Fruit fly (Drosophila melanogaster) whole organism, embryonic: ENCODE data around the gene CG4942.

Experiments
- Ada2b ChIP-seq: fragments of 200-800 bp; sonication (Bioruptor generic); IDR thresholded peaks from 2 replicates; pipeline ENCODE4 v1.3.6; 2022; ENCODE audit warnings: missing biosample characterization, missing genetic modification characterization
- Aef1 ChIP-seq: fragments of 200-800 bp; sonication (Bioruptor generic); IDR thresholded peaks from 3 replicates; pipeline ENCODE4 v1.3.6; 2022; ENCODE audit warnings: missing biosample characterization, missing genetic modification characterization
- B-H2 ChIP-seq: fragments of 200-800 bp; sonication (Bioruptor generic); optimal IDR thresholded peaks from 2 replicates; lab custom pipeline; 2018; ENCODE audit warnings: missing biosample characterization, mild to moderate bottlenecking, missing genetic modification characterization
- CG11456 ChIP-seq: fragments of 200-800 bp; sonication (Bioruptor generic); IDR thresholded peaks from 3 replicates; pipeline ENCODE4 v1.3.6; 2022; ENCODE audit warnings: missing biosample characterization, missing genetic modification characterization
- CG11695 ChIP-seq: fragments of 200-800 bp; sonication (Bioruptor generic); IDR thresholded peaks from 3 replicates; pipeline ENCODE4 v1.3.6; 2022; ENCODE audit warnings: missing biosample characterization, missing genetic modification characterization
- CG12659 ChIP-seq: fragments of 200-800 bp; sonication (Bioruptor generic); optimal IDR thresholded peaks from 3 replicates; lab custom pipeline; 2017; ENCODE audit warnings: mild to moderate bottlenecking, missing biosample characterization, missing genetic modification reagents, missing genetic modification characterization
- CG13296 ChIP-seq: fragments of 200-800 bp; sonication (Bioruptor generic); optimal IDR thresholded peaks from 3 replicates; lab custom pipeline; 2018; ENCODE audit warnings: missing biosample characterization, mild to moderate bottlenecking, missing genetic modification characterization
- CG17359 ChIP-seq: fragments of 200-800 bp; sonication (Bioruptor generic); optimal IDR thresholded peaks from 3 replicates; lab custom pipeline; 2018; ENCODE audit warnings: missing biosample characterization, mild to moderate bottlenecking, missing genetic modification characterization, moderate library complexity
- CG17912 ChIP-seq: fragments of 200-800 bp; sonication (Bioruptor generic); optimal IDR thresholded peaks from 2 replicates; lab custom pipeline; 2018; ENCODE audit warnings: missing biosample characterization, mild to moderate bottlenecking, missing genetic modification characterization
- CG18262 ChIP-seq: fragments of 200-800 bp; optimal IDR thresholded peaks from 3 replicates; lab custom pipeline; 2019; ENCODE audit warnings: missing biosample characterization, mild to moderate bottlenecking, missing genetic modification characterization, moderate library complexity
- CG6689 ChIP-seq: fragments of 200-800 bp; sonication (Bioruptor generic); IDR thresholded peaks from 2 replicates; pipeline ENCODE4 v1.3.6; 2022; ENCODE audit warnings: missing biosample characterization, missing genetic modification characterization
- CG6765 ChIP-seq: fragments of 200-800 bp; sonication (Bioruptor generic); optimal IDR thresholded peaks from 3 replicates; lab custom pipeline; 2017; ENCODE audit warnings: missing biosample characterization, mild to moderate bottlenecking, missing genetic modification characterization
- CG8924 ChIP-seq: fragments of 200-800 bp; optimal IDR thresholded peaks from 3 replicates; lab custom pipeline; 2019; ENCODE audit warnings: missing biosample characterization, mild to moderate bottlenecking, missing genetic modification characterization, moderate library complexity
- CG9727 ChIP-seq: fragments of 200-800 bp; sonication (Bioruptor generic); optimal IDR thresholded peaks from 3 replicates; lab custom pipeline; 2017; ENCODE audit warnings: missing biosample characterization, mild to moderate bottlenecking, missing genetic modification characterization
- Chrac-16 ChIP-seq: fragments of 200-800 bp; sonication (Bioruptor generic); optimal IDR thresholded peaks from 3 replicates; lab custom pipeline; 2016; ENCODE audit warnings: missing biosample characterization, missing genetic modification characterization
- D ChIP-seq, 2 experiments: fragments of 200-800 bp in 1 of 2; fragments of >200 bp in 1 of 2; sonication (Bioruptor generic) in 1 of 2; optimal IDR thresholded peaks; 2 replicates in 1 of 2; 3 replicates in 1 of 2; lab custom pipeline; 2017; ENCODE audit warnings: mild to moderate bottlenecking in 1 of 2, missing biosample characterization in 1 of 2, missing genetic modification characterization in 1 of 2, missing genetic modification reagents in 1 of 2
- Dek ChIP-seq: fragments of 200-800 bp; sonication (Bioruptor generic); optimal IDR thresholded peaks from 3 replicates; lab custom pipeline; 2019; ENCODE audit warnings: missing biosample characterization, mild to moderate bottlenecking, missing genetic modification characterization, moderate library complexity
- Fer2 ChIP-seq: fragments of 200-800 bp; sonication (Bioruptor generic); optimal IDR thresholded peaks from 2 replicates; lab custom pipeline; 2018; ENCODE audit warnings: missing biosample characterization, mild to moderate bottlenecking, missing genetic modification characterization, moderate library complexity
- Gug ChIP-seq: fragments of 200-800 bp; sonication (Bioruptor generic); IDR thresholded peaks from 4 replicates; pipeline ENCODE4 v1.3.6; 2022; ENCODE audit warnings: missing biosample characterization, missing genetic modification characterization
- Hr78 ChIP-seq, 2 experiments: fragments of 200-800 bp in 1 of 2; fragments of >200 bp in 1 of 2; sonication (Bioruptor generic) in 1 of 2; optimal IDR thresholded peaks; 2 replicates each; lab custom pipeline; 2017 to 2019; ENCODE audit warnings: missing biosample characterization in 2 of 2, missing genetic modification characterization in 2 of 2, mild to moderate bottlenecking in 1 of 2, moderate library complexity in 1 of 2
- MBD-R2 ChIP-seq: fragments of 200-800 bp; sonication (Bioruptor generic); IDR thresholded peaks from 2 replicates; pipeline ENCODE4 v1.3.6; 2022; ENCODE audit warnings: missing biosample characterization, missing genetic modification characterization
- Med ChIP-seq: fragments of 200-800 bp; sonication (Bioruptor generic); peaks from one replicate; lab custom pipeline; 2016; ENCODE audit warnings: missing biosample characterization, missing genetic modification characterization, mild to moderate bottlenecking, inconsistent platforms, moderate library complexity
- Optix ChIP-seq: fragments of 200-800 bp; sonication (Bioruptor generic); IDR thresholded peaks from 3 replicates; pipeline ENCODE4 v1.3.6; 2022; ENCODE audit warnings: missing biosample characterization, missing genetic modification characterization
- Rx ChIP-seq: fragments of 200-800 bp; sonication (Bioruptor generic); IDR thresholded peaks from 2 replicates; pipeline ENCODE4 v1.3.6; 2022; ENCODE audit warnings: missing biosample characterization, missing genetic modification characterization
- Sin3A ChIP-seq: fragments of >200 bp; optimal IDR thresholded peaks from 2 replicates; lab custom pipeline; 2018
- ab ChIP-seq: fragments of 200-800 bp; sonication (Bioruptor generic); optimal IDR thresholded peaks from 2 replicates; lab custom pipeline; 2016; ENCODE audit warnings: missing biosample characterization, missing genetic modification characterization
- aop ChIP-seq: fragments of 200-800 bp; sonication (Bioruptor generic); IDR thresholded peaks from 2 replicates; pipeline ENCODE4 v1.3.6; 2022; ENCODE audit warnings: missing biosample characterization, missing genetic modification characterization
- ase ChIP-seq: fragments of 200-800 bp; sonication (Bioruptor generic); IDR thresholded peaks from 3 replicates; pipeline ENCODE4 v1.3.6; 2022; ENCODE audit warnings: missing biosample characterization, missing genetic modification characterization
- crol ChIP-seq: fragments of 200-800 bp; sonication (Bioruptor generic); IDR thresholded peaks from 2 replicates; pipeline ENCODE4 v1.3.6; 2022; ENCODE audit warnings: missing biosample characterization, missing genetic modification characterization
- cwo ChIP-seq: fragments of 200-800 bp; sonication (Bioruptor generic); optimal IDR thresholded peaks from 3 replicates; lab custom pipeline; 2017; ENCODE audit warnings: missing biosample characterization, missing genetic modification characterization, mild to moderate bottlenecking, moderate library complexity, missing genetic modification reagents
- dysf ChIP-seq: fragments of 200-800 bp; sonication (Bioruptor generic); IDR thresholded peaks from 3 replicates; pipeline ENCODE4 v1.3.6; 2022; ENCODE audit warnings: missing biosample characterization, missing genetic modification characterization
- eyg ChIP-seq: fragments of 200-800 bp; sonication (Bioruptor generic); optimal IDR thresholded peaks from 3 replicates; lab custom pipeline; 2016; ENCODE audit warnings: missing biosample characterization, missing genetic modification characterization
- fd102C ChIP-seq: fragments of 200-800 bp; sonication (Bioruptor generic); optimal IDR thresholded peaks from 2 replicates; lab custom pipeline; 2018; ENCODE audit warnings: missing biosample characterization, mild to moderate bottlenecking, missing genetic modification characterization, moderate library complexity
- gcm2 ChIP-seq: fragments of 200-800 bp; sonication (Bioruptor generic); optimal IDR thresholded peaks from 2 replicates; lab custom pipeline; 2016; ENCODE audit warnings: missing biosample characterization, missing genetic modification characterization
- jumu ChIP-seq: fragments of 200-800 bp; sonication (Bioruptor generic); optimal IDR thresholded peaks from 3 replicates; lab custom pipeline; 2016; ENCODE audit warnings: missing biosample characterization, missing genetic modification characterization
- lab ChIP-seq: fragments of 200-800 bp; sonication (Bioruptor generic); optimal IDR thresholded peaks from 3 replicates; lab custom pipeline; 2017; ENCODE audit warnings: missing biosample characterization, missing genetic modification characterization, mild to moderate bottlenecking, moderate library complexity, missing genetic modification reagents
- lmd ChIP-seq: fragments of 200-800 bp; sonication (Bioruptor generic); IDR thresholded peaks from 2 replicates; pipeline ENCODE4 v1.3.6; 2022; ENCODE audit warnings: missing biosample characterization, missing genetic modification characterization
- lov ChIP-seq, 2 experiments: fragments of 200-800 bp in 1 of 2; fragments of >200 bp in 1 of 2; sonication (Bioruptor generic) in 1 of 2; IDR thresholded peaks in 1 of 2; optimal IDR thresholded peaks in 1 of 2; 2 replicates in 1 of 2; 3 replicates in 1 of 2; pipeline versions ENCODE4 v1.3.6 to Lab custom; 2017 to 2022; ENCODE audit warnings: missing biosample characterization in 1 of 2, missing genetic modification characterization in 1 of 2
- pan ChIP-seq, 4 experiments: fragments of >200 bp in 3 of 4; fragments of 200-800 bp in 1 of 4; sonication (Bioruptor generic) in 1 of 4; optimal IDR thresholded peaks in 3 of 4; IDR thresholded peaks in 1 of 4; 2 replicates each; pipeline versions ENCODE4 v1.3.6 to Lab custom; 2017 to 2022; ENCODE audit warnings: missing biosample characterization in 2 of 4, missing genetic modification characterization in 2 of 4, mixed read lengths in 1 of 4
- phol ChIP-seq: fragments of 200-800 bp; sonication (Bioruptor generic); optimal IDR thresholded peaks from 3 replicates; lab custom pipeline; 2018; ENCODE audit warnings: missing biosample characterization, mild to moderate bottlenecking, missing genetic modification characterization, moderate library complexity
- ro ChIP-seq: fragments of 200-800 bp; sonication (Bioruptor generic); IDR thresholded peaks from 2 replicates; pipeline ENCODE4 v1.3.6; 2022; ENCODE audit warnings: missing biosample characterization, missing genetic modification characterization
- row ChIP-seq: fragments of 200-800 bp; sonication (Bioruptor generic); IDR thresholded peaks from 3 replicates; pipeline ENCODE4 v1.3.6; 2022; ENCODE audit warnings: missing biosample characterization, missing genetic modification characterization
- slbo ChIP-seq: fragments of 200-800 bp; sonication (Bioruptor generic); IDR thresholded peaks from 2 replicates; pipeline ENCODE4 v1.3.6; 2022; ENCODE audit warnings: missing biosample characterization, missing genetic modification characterization
- sug ChIP-seq: fragments of 200-800 bp; optimal IDR thresholded peaks from 2 replicates; lab custom pipeline; 2019; ENCODE audit warnings: missing biosample characterization, mild to moderate bottlenecking, missing genetic modification characterization, moderate library complexity
- trem ChIP-seq: fragments of 200-800 bp; optimal IDR thresholded peaks from 3 replicates; lab custom pipeline; 2019; ENCODE audit warnings: missing biosample characterization, mild to moderate bottlenecking, missing genetic modification characterization, moderate library complexity
- wdn ChIP-seq: fragments of 200-800 bp; sonication (Bioruptor generic); IDR thresholded peaks from 2 replicates; pipeline ENCODE4 v1.3.6; 2022; ENCODE audit warnings: missing biosample characterization, missing genetic modification characterization
- z ChIP-seq: fragments of 200-800 bp; sonication (Bioruptor generic); IDR thresholded peaks from 3 replicates; pipeline ENCODE4 v1.3.6; 2022; ENCODE audit warnings: missing biosample characterization, missing genetic modification characterization
- zf30C ChIP-seq: fragments of 200-800 bp; sonication (Bioruptor generic); optimal IDR thresholded peaks from 3 replicates; lab custom pipeline; 2018; ENCODE audit warnings: missing biosample characterization, mild to moderate bottlenecking, missing genetic modification characterization

The CG4942 gene

dm6 chr3L:9092356-9093103 lies 19.6 kb downstream of the CG4942 start, which contains the start of gene CG32032 (continued):
- TF ChIP-seq gcm2 (GFP tag; lab: Kevin White, UChicago) (no peak), CG9727 (GFP tag; lab: Kevin White, UChicago) (peak; percentile 14), CG18262 (tag; lab: Kevin White, UChicago) (no peak), CG6689 (GFP tag; lab: Robert Waterston, UW) (0 out of 2 replicates have a peak, but pooled peaks have one; percentile 6), dysf (0 out of 3 replicates have a peak, but pooled peaks have one; percentile 47), Dek (tag; lab: Kevin White, UChicago) (peak; percentile 8), CG17912 (GFP tag; lab: Kevin White, UChicago) (no peak), phol (tag; lab: Kevin White, UChicago) (peak; percentile 24), B-H2 (GFP tag; lab: Kevin White, UChicago) (no peak), ase (GFP tag; lab: Robert Waterston, UW) (no peak), eyg (GFP tag; lab: Kevin White, UChicago) (no peak), Med (peak; percentile 14), row (GFP tag; lab: Robert Waterston, UW) (peak; percentile 56), aop (GFP tag; lab: Robert Waterston, UW) (no peak), pan (optimal IDR thresholded peaks at IDR 0.05; lab: Kevin White, UChicago) (no peak), pan (GFP tag; optimal IDR thresholded peaks at IDR 0.05 in 1 of 2, IDR thresholded peaks at IDR 0.05 in 1 of 2) (peak in 1 of 2 experiments; percentile 9), CG11456 (0 out of 3 replicates have a peak, but pooled peaks have one; percentile 62), D (optimal IDR thresholded peaks at IDR 0.05; lab: Kevin White, UChicago) (no peak), D (GFP tag; optimal IDR thresholded peaks at IDR 0.05; lab: Kevin White, UChicago) (no peak), CG11695 (GFP tag; lab: Robert Waterston, UW) (0 out of 3 replicates have a peak, but pooled peaks have one; percentile 6), lab (GFP tag; lab: Kevin White, UChicago) (peak; percentile 9), crol (GFP tag; lab: Robert Waterston, UW) (0 out of 2 replicates have a peak, but pooled peaks have one; percentile 25), CG17359 (tag; lab: Kevin White, UChicago) (no peak), Ada2b (GFP tag; lab: Robert Waterston, UW) (no peak), Gug (GFP tag; lab: Robert Waterston, UW) (no peak), fd102C (GFP tag; lab: Kevin White, UChicago) (no peak), Optix (no peak), Rx (GFP tag; lab: Robert Waterston, UW) (no peak), lov (optimal IDR thresholded peaks at IDR 0.05; lab: Kevin White, UChicago) (no peak), lov (GFP tag; IDR thresholded peaks at IDR 0.05; lab: Robert Waterston, UW) (no peak), sug (tag; lab: Kevin White, UChicago) (no peak), z (GFP tag; lab: Robert Waterston, UW) (peak; percentile 68), trem (tag; lab: Kevin White, UChicago) (no peak), Aef1 (no peak), wdn (GFP tag; lab: Robert Waterston, UW) (0 out of 2 replicates have a peak, but pooled peaks have one; percentile 5), CG13296 (GFP tag; lab: Kevin White, UChicago) (peak; percentile 40), CG6765 (peak; percentile 7), ro (GFP tag; lab: Robert Waterston, UW) (no peak), Chrac-16 (GFP tag; lab: Kevin White, UChicago) (no peak), MBD-R2 (GFP tag; lab: Robert Waterston, UW) (no peak; the same call in 1 of the 2 replicates), CG8924 (tag; lab: Kevin White, UChicago) (peak; percentile 10), CG12659 (GFP tag; lab: Kevin White, UChicago) (peak; percentile 13), Fer2 (no peak), Sin3A (lab: Kevin White, UChicago) (no peak), slbo (peak; percentile 33; the same call in 1 of the 2 replicates), zf30C (peak; percentile 29), jumu (GFP tag; lab: Kevin White, UChicago) (no peak), lmd (GFP tag; lab: Robert Waterston, UW) (peak; percentile 27; the same call in 1 of the 2 replicates), Hr78 (GFP tag; optimal IDR thresholded peaks at IDR 0.05; lab: Kevin White, UChicago) (peak in 1 of 2 experiments; percentile 64), ab (GFP tag; lab: Kevin White, UChicago) (no peak), cwo (GFP tag; lab: Kevin White, UChicago) (peak; percentile 44)
